Worm (Caenorhabditis elegans) whole organism, L4 larva: ENCODE measurements around the gene M151.1.

ENCODE experiments used
- F10B5.3 ChIP-seq: sonication (generic microtip); optimal IDR thresholded peaks from 2 replicates; lab custom pipeline; 2016; ENCODE audit warnings: mild to moderate bottlenecking, missing genetic modification characterization, missing compliant biosample characterization
- F26F4.8 ChIP-seq: fragments of 200-800 bp; sonication (Bioruptor generic); conservative IDR thresholded peaks from 2 replicates; pipeline ENCODE4 v1.3.6; 2022; ENCODE audit warnings: missing genetic modification characterization, missing compliant biosample characterization
- F44E2.7 ChIP-seq: fragments of 200-800 bp; sonication (Bioruptor generic); IDR thresholded peaks from 2 replicates; pipeline ENCODE4 v2.1.2; 2022; ENCODE audit warnings: missing genetic modification characterization, missing compliant biosample characterization
- R02D3.7 ChIP-seq: fragments of 150-350 bp; sonication (generic microtip); optimal IDR thresholded peaks from 3 replicates; lab custom pipeline; 2014; ENCODE audit warnings: missing biosample characterization, missing genetic modification characterization
- Y48G9A.11 ChIP-seq: fragments of 200-800 bp; sonication (Bioruptor generic); IDR thresholded peaks from 2 replicates; pipeline ENCODE4 v1.3.6; 2022; ENCODE audit warnings: missing genetic modification reagents, missing genetic modification characterization, missing compliant biosample characterization
- ZK337.2 ChIP-seq: fragments of 200-800 bp; sonication (Bioruptor generic); IDR thresholded peaks from 2 replicates; pipeline ENCODE4 v1.3.6; 2022; ENCODE audit warnings: missing genetic modification reagents, missing genetic modification characterization, missing compliant biosample characterization
- aha-1 ChIP-seq: fragments of 150-350 bp; peaks from one replicate; lab custom pipeline; 2014; ENCODE audit warnings: missing biosample characterization, missing genetic modification characterization
- arid-1 ChIP-seq: fragments of 200-800 bp; sonication (Bioruptor generic); conservative IDR thresholded peaks from 2 replicates; pipeline ENCODE4 v1.3.6; 2022; ENCODE audit warnings: missing genetic modification reagents, missing genetic modification characterization, missing compliant biosample characterization
- attf-4 ChIP-seq: sonication (generic microtip); optimal IDR thresholded peaks from 3 replicates; lab custom pipeline; 2017; ENCODE audit warnings: missing biosample characterization, missing genetic modification characterization
- ceh-20 ChIP-seq: fragments of 200-800 bp; sonication (Bioruptor generic); IDR thresholded peaks from 2 replicates; pipeline ENCODE4 v1.3.6; 2022; ENCODE audit warnings: missing genetic modification reagents, missing genetic modification characterization, missing compliant biosample characterization
- ceh-44 ChIP-seq: fragments of 200-800 bp; sonication (Bioruptor generic); IDR thresholded peaks from 2 replicates; pipeline ENCODE4 v1.3.6; 2022; ENCODE audit warnings: missing genetic modification reagents, missing genetic modification characterization, missing compliant biosample characterization
- ceh-62 ChIP-seq: sonication (generic microtip); optimal IDR thresholded peaks from 2 replicates; lab custom pipeline; 2017; ENCODE audit warnings: missing biosample characterization, missing genetic modification characterization
- cey-2 ChIP-seq: sonication (generic microtip); optimal IDR thresholded peaks from 3 replicates; lab custom pipeline; 2017; ENCODE audit warnings: missing genetic modification characterization, mild to moderate bottlenecking, missing compliant biosample characterization, antibody characterized with exemption, borderline replicate concordance; ENCODE audit not compliant: insufficient read depth
- ctbp-1 ChIP-seq: fragments of 200-800 bp; sonication (Bioruptor generic); IDR thresholded peaks from 2 replicates; pipeline ENCODE4 v1.3.6; 2022; ENCODE audit warnings: missing genetic modification reagents, missing genetic modification characterization, missing compliant biosample characterization
- daf-8 ChIP-seq: fragments of 200-800 bp; sonication (Bioruptor generic); IDR thresholded peaks from 2 replicates; pipeline ENCODE4 v1.3.6; 2022; ENCODE audit warnings: missing genetic modification characterization, missing compliant biosample characterization
- dmd-8 ChIP-seq: fragments of 200-800 bp; sonication (Bioruptor generic); IDR thresholded peaks from 2 replicates; pipeline ENCODE4 v1.3.6; 2022; ENCODE audit warnings: missing genetic modification characterization, missing compliant biosample characterization
- dmd-9 ChIP-seq: fragments of 200-800 bp; sonication (Bioruptor generic); IDR thresholded peaks from 2 replicates; pipeline ENCODE4 v1.3.6; 2022; ENCODE audit warnings: missing genetic modification reagents, missing genetic modification characterization, missing compliant biosample characterization
- dve-1 ChIP-seq: sonication (generic microtip); optimal IDR thresholded peaks from 2 replicates; lab custom pipeline; 2017; ENCODE audit warnings: antibody characterized with exemption, mild to moderate bottlenecking, missing genetic modification characterization, missing compliant biosample characterization; ENCODE audit not compliant: insufficient read depth
- egl-43 ChIP-seq: fragments of 200-800 bp; sonication (Bioruptor generic); IDR thresholded peaks from 2 replicates; pipeline ENCODE4 v1.3.6; 2022; ENCODE audit warnings: missing genetic modification reagents, missing genetic modification characterization, missing compliant biosample characterization
- fos-1 ChIP-seq: fragments of 150-350 bp; optimal IDR thresholded peaks from 2 replicates; lab custom pipeline; 2014; ENCODE audit warnings: missing biosample characterization, missing genetic modification characterization
- hlh-11 ChIP-seq: fragments of 200-800 bp; sonication (Bioruptor generic); optimal IDR thresholded peaks from 2 replicates; lab custom pipeline; 2018; ENCODE audit warnings: mild to moderate bottlenecking, missing genetic modification characterization, missing compliant biosample characterization
- hlh-30 ChIP-seq: sonication (generic microtip); optimal IDR thresholded peaks from 2 replicates; lab custom pipeline; 2017; ENCODE audit warnings: antibody characterized with exemption, mild to moderate bottlenecking, missing genetic modification characterization, missing compliant biosample characterization; ENCODE audit not compliant: insufficient read depth
- hmg-1.1 ChIP-seq: fragments of 200-800 bp; sonication (Bioruptor generic); IDR thresholded peaks from 2 replicates; pipeline ENCODE4 v1.3.6; 2022; ENCODE audit warnings: missing genetic modification reagents, missing genetic modification characterization, missing compliant biosample characterization
- lin-1 ChIP-seq: fragments of 200-800 bp; sonication (Bioruptor generic); IDR thresholded peaks from 2 replicates; pipeline ENCODE4 v1.3.6; 2022; ENCODE audit warnings: missing genetic modification reagents, missing genetic modification characterization, missing compliant biosample characterization
- lin-13 ChIP-seq: fragments of 150-350 bp; optimal IDR thresholded peaks from 2 replicates; lab custom pipeline; 2014; ENCODE audit warnings: missing biosample characterization, missing genetic modification reagents, missing genetic modification characterization
- lin-15B ChIP-seq: fragments of 150-350 bp; sonication (generic microtip); optimal IDR thresholded peaks from 3 replicates; lab custom pipeline; 2014; ENCODE audit warnings: missing biosample characterization, missing genetic modification characterization
- lsy-2 ChIP-seq, 2 experiments: fragments of 150-350 bp in 1 of 2; sonication (generic microtip) in 1 of 2; optimal IDR thresholded peaks; 2 replicates each; lab custom pipeline; 2014 to 2017; ENCODE audit warnings: missing biosample characterization in 2 of 2, missing genetic modification characterization in 2 of 2
- madf-5 ChIP-seq, 2 experiments: fragments of 200-800 bp; sonication (Bioruptor generic); IDR thresholded peaks; 2 replicates each; pipeline ENCODE4 v1.3.6; 2022; ENCODE audit warnings: missing compliant biosample characterization in 2 of 2, missing genetic modification characterization in 2 of 2
- madf-9 ChIP-seq: fragments of 200-800 bp; sonication (Bioruptor generic); conservative IDR thresholded peaks from 2 replicates; pipeline ENCODE4 v1.3.6; 2022; ENCODE audit warnings: missing genetic modification reagents, missing genetic modification characterization, missing compliant biosample characterization
- mdl-1 ChIP-seq, 2 experiments: fragments of 150-350 bp in 1 of 2; sonication (generic microtip) in 1 of 2; optimal IDR thresholded peaks; 2 replicates each; lab custom pipeline; 2014 to 2017; ENCODE audit warnings: missing biosample characterization in 2 of 2, missing genetic modification characterization in 2 of 2
- mxl-2 ChIP-seq: fragments of 200-800 bp; sonication (Bioruptor generic); conservative IDR thresholded peaks from 2 replicates; pipeline ENCODE4 v1.3.6; 2022; ENCODE audit warnings: missing genetic modification reagents, missing genetic modification characterization, missing compliant biosample characterization
- nhr-111 ChIP-seq: fragments of 200-800 bp; sonication (Bioruptor generic); optimal IDR thresholded peaks from 2 replicates; lab custom pipeline; 2018; ENCODE audit warnings: mild to moderate bottlenecking, missing genetic modification characterization, missing compliant biosample characterization
- nhr-28 ChIP-seq: fragments of 150-350 bp; optimal IDR thresholded peaks from 2 replicates; lab custom pipeline; 2014; ENCODE audit warnings: missing biosample characterization, missing genetic modification characterization
- nhr-41 ChIP-seq: fragments of 200-800 bp; sonication (Bioruptor generic); IDR thresholded peaks from 2 replicates; pipeline ENCODE4 v1.3.6; 2022; ENCODE audit warnings: missing genetic modification reagents, missing genetic modification characterization, missing compliant biosample characterization
- nhr-76 ChIP-seq: fragments of 150-350 bp; optimal IDR thresholded peaks from 2 replicates; lab custom pipeline; 2014; ENCODE audit warnings: missing biosample characterization, missing genetic modification characterization
- pqm-1 ChIP-seq: sonication (generic microtip); optimal IDR thresholded peaks from 2 replicates; lab custom pipeline; 2017; ENCODE audit warnings: missing biosample characterization, missing genetic modification characterization
- saeg-2 ChIP-seq: fragments of 200-800 bp; sonication (Bioruptor generic); IDR thresholded peaks from 2 replicates; pipeline ENCODE4 v1.3.6; 2022; ENCODE audit warnings: missing genetic modification reagents, missing genetic modification characterization, missing compliant biosample characterization
- snpc-4 ChIP-seq: fragments of 150-350 bp; optimal IDR thresholded peaks from 2 replicates; lab custom pipeline; 2014; ENCODE audit warnings: missing biosample characterization, missing genetic modification characterization
- spr-3 ChIP-seq: fragments of 200-800 bp; sonication (Bioruptor generic); optimal IDR thresholded peaks from 2 replicates; lab custom pipeline; 2018; ENCODE audit warnings: mild to moderate bottlenecking, missing genetic modification characterization, missing compliant biosample characterization
- tag-97 ChIP-seq: fragments of 200-800 bp; sonication (Bioruptor generic); IDR thresholded peaks from 2 replicates; pipeline ENCODE4 v1.3.6; 2022; ENCODE audit warnings: missing genetic modification characterization, missing compliant biosample characterization
- unc-130 ChIP-seq: sonication (generic microtip); optimal IDR thresholded peaks from 2 replicates; lab custom pipeline; 2016; ENCODE audit warnings: missing genetic modification reagents, missing genetic modification characterization, missing compliant biosample characterization
- unc-62 ChIP-seq, 3 experiments: fragments of 150-350 bp in 1 of 3; sonication (generic microtip); optimal IDR thresholded peaks in 2 of 3; peaks in 1 of 3; 1 replicate in 1 of 3; 2 replicates in 2 of 3; lab custom pipeline; 2014 to 2017; ENCODE audit warnings: missing biosample characterization in 3 of 3, missing genetic modification characterization in 3 of 3, missing genetic modification reagents in 3 of 3, missing genotype in 1 of 3
- zip-11 ChIP-seq: fragments of 200-800 bp; sonication (Bioruptor generic); IDR thresholded peaks from 2 replicates; pipeline ENCODE4 v1.3.6; 2022; ENCODE audit warnings: missing genetic modification characterization, missing compliant biosample characterization
- ztf-11 ChIP-seq: fragments of 150-350 bp; optimal IDR thresholded peaks from 2 replicates; lab custom pipeline; 2014; ENCODE audit warnings: missing biosample characterization, missing genetic modification characterization
- ztf-7 ChIP-seq: fragments of 150-350 bp; optimal IDR thresholded peaks from 2 replicates; lab custom pipeline; 2014; ENCODE audit warnings: missing biosample characterization, missing genetic modification characterization

The M151.1 gene

ce11 chrII:3617512-3617911, 23.8 kb upstream of the M151.1 start, which contains the start of gene F40E12.1:
TSS of gene F40E12.1 (plus strand) at chrII:3617812.
- TF ChIP-seq lin-13 (no peak), nhr-28 (tag; lab: Kevin White, UChicago) (no peak), ceh-44 (GFP tag; lab: Robert Waterston, UW) (no peak), attf-4 (no peak), Y48G9A.11 (GFP tag; lab: Robert Waterston, UW) (no peak), ztf-11 (no peak), pqm-1 (tag; lab: Kevin White, UChicago) (no peak), fos-1 (tag; lab: Kevin White, UChicago) (no peak), lsy-2 (tag; optimal IDR thresholded peaks at IDR 0.05; lab: Kevin White, UChicago) (no peak), F26F4.8 (GFP tag; lab: Robert Waterston, UW) (no peak), lin-1 (GFP tag; lab: Robert Waterston, UW) (no peak), dve-1 (tag; lab: Kevin White, UChicago) (no peak), R02D3.7 (tag; lab: Kevin White, UChicago) (no peak), nhr-111 (no peak), saeg-2 (no peak)

DNA sequence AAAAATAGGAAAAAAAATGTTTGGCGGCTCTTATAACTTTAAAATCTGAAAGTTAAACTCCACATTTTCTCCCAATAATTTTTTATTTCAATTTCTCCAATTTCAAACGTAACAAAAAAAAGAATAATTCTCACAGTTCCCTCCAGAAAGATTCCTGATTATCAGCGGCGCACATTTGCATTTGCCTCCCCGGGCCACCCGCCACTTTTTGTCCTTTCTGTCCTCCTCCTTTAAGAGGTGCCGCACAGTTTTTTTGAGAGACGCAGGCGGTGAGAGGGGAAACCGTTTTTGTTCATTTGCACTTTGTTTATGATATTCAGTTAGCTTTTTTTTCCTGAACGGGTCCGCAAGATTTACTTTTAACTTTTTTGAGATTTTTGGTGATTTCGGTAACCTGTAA, 20.4 kb upstream of the M151.1 start:
- TF ChIP-seq aha-1 (tag; lab: Kevin White, UChicago) (peak; percentile 48), ZK337.2 (no peak), attf-4 (no peak), daf-8 (GFP tag; lab: Robert Waterston, UW) (no peak)

ce11 chrII:3622014-3622413, 19.3 kb upstream of the M151.1 start, which contains the start of gene M151.7:
TSS of gene M151.7 (plus strand) at chrII:3622314.
- TF ChIP-seq tag-97: no peak
- no peak for TF ChIP-seq F44E2.7
- no peak for TF ChIP-seq mdl-1 (tag; optimal IDR thresholded peaks at IDR 0.05; lab: Kevin White, UChicago)
- no peak for TF ChIP-seq F26F4.8 (GFP tag; lab: Robert Waterston, UW)
- TF ChIP-seq madf-9 (GFP tag; lab: Robert Waterston, UW): no peak
- TF ChIP-seq daf-8 (GFP tag; lab: Robert Waterston, UW): no peak
- TF ChIP-seq arid-1 (GFP tag; lab: Robert Waterston, UW): no peak
- no peak for TF ChIP-seq dmd-8 (GFP tag; lab: Robert Waterston, UW)
- no peak for TF ChIP-seq hmg-1.1
- no peak for TF ChIP-seq lin-13
- TF ChIP-seq unc-130 (GFP tag; lab: Kevin White, UChicago): no peak
- no peak for TF ChIP-seq F10B5.3 (tag; lab: Kevin White, UChicago)
- no peak for TF ChIP-seq hlh-30 (tag; lab: Kevin White, UChicago)
- no peak for TF ChIP-seq nhr-76 (tag; lab: Kevin White, UChicago)
- TF ChIP-seq zip-11 (GFP tag; lab: Robert Waterston, UW): no peak
- TF ChIP-seq, all 104 proteins: peak for 0

DNA sequence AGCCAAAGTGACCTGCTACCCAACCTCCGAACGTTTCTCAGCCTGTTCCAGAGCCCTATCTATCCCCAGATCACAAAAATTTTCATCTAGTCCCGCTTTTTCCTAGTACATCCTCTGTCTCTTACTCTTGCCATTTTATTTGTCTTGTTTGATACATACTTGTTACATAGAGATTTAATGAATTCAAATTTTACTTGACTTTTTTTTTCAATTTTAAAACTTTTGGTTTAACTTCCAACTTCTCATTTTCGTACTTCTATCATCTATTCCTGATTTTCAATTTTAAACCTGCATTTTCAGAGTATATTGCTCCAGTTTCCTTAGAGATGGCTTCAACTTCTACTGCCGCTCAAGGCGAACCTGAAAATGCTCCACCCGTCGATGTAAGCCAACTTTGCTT, 14.4 kb upstream of the M151.1 start, which contains the start of gene M151.3:
TSS of gene M151.3 (plus strand) at position 301 of the 400 bp plus-strand sequence.
- TF ChIP-seq cey-2 (no peak), spr-3 (no peak), unc-62 (GFP tag; optimal IDR thresholded peaks at IDR 0.05 in 1 of 2; lab: Kevin White, UChicago) (peak in 1 of 2 experiments; percentile 3), unc-62 (tag; optimal IDR thresholded peaks at IDR 0.05; lab: Kevin White, UChicago) (no peak)
- TF ChIP-seq, all 104 proteins: peak for 1

DNA sequence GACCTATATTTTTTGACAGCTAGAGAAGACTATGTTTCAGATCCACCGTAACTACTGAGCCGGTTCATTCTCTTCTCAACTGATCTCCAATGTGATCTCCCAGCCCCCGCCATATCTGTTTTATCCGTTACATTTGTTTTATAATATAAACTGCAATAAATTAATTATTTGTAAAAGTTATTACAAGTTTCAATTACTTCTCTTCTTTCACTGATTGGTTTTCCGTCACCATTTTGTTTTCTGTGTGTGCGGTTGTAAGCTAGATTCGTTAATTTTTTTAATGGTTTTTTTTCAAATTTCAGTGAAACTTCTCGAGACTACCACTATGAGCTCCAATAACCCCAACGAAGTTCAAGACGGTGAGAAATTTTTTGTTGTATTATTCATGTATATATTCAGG, 10.5 kb upstream of the M151.1 start, which contains the start of gene M151.2:
TSS of gene M151.2 (plus strand) at position 301 of the 400 bp plus-strand sequence.
- no peak for TF ChIP-seq snpc-4 (tag; lab: Kevin White, UChicago)
- TF ChIP-seq madf-5 (GFP tag; IDR thresholded peaks at IDR 0.05; lab: Robert Waterston, UW): no peak
- no peak for TF ChIP-seq ztf-7
- TF ChIP-seq fos-1 (tag; lab: Kevin White, UChicago): no peak
- no peak for TF ChIP-seq Y48G9A.11 (GFP tag; lab: Robert Waterston, UW)
- TF ChIP-seq ceh-20 (GFP tag; lab: Robert Waterston, UW): no peak
- TF ChIP-seq dmd-9 (GFP tag; lab: Robert Waterston, UW): no peak
- TF ChIP-seq mxl-2 (GFP tag; lab: Robert Waterston, UW): no peak
- no peak for TF ChIP-seq madf-9 (GFP tag; lab: Robert Waterston, UW)
- no peak for TF ChIP-seq lin-15B (tag; lab: Kevin White, UChicago)
- no peak for TF ChIP-seq hlh-11 (tag; lab: Kevin White, UChicago)
- no peak for TF ChIP-seq egl-43 (GFP tag; lab: Robert Waterston, UW)
- no peak for TF ChIP-seq ctbp-1 (GFP tag; lab: Robert Waterston, UW)
- no peak for TF ChIP-seq nhr-41 (GFP tag; lab: Robert Waterston, UW)
- TF ChIP-seq lin-13: no peak
- TF ChIP-seq ceh-62: no peak
- no peak for TF ChIP-seq lin-1 (GFP tag; lab: Robert Waterston, UW)
